Fruit fly (Drosophila melanogaster) whole organism, embryonic: Measurements from ENCODE around the gene ebd1.
A peak's percentile ranks its signal among the peaks of the same experiment; 100 is the strongest.

Experiments
- CG11398 ChIP-seq: fragments of 200-800 bp; sonication (Bioruptor generic); optimal IDR thresholded peaks from 2 replicates; lab custom pipeline; 2016; ENCODE audit warnings: missing biosample characterization, missing genetic modification characterization
- CG12942 ChIP-seq: fragments of 200-800 bp; sonication (Bioruptor generic); optimal IDR thresholded peaks from 3 replicates; lab custom pipeline; 2016; ENCODE audit warnings: missing biosample characterization, missing genetic modification characterization
- CG14441 ChIP-seq: fragments of 200-800 bp; sonication (Bioruptor generic); IDR thresholded peaks from 2 replicates; pipeline ENCODE4 v1.3.6; 2022; ENCODE audit warnings: missing biosample characterization, missing genetic modification characterization
- CG15601 ChIP-seq: fragments of 200-800 bp; sonication (Bioruptor generic); optimal IDR thresholded peaks from 3 replicates; lab custom pipeline; 2019; ENCODE audit warnings: missing biosample characterization, mild to moderate bottlenecking, missing genetic modification characterization, moderate library complexity
- CG17385 ChIP-seq: fragments of 200-800 bp; sonication (Bioruptor generic); optimal IDR thresholded peaks from 3 replicates; lab custom pipeline; 2018; ENCODE audit warnings: missing biosample characterization, mild to moderate bottlenecking, missing genetic modification characterization
- CG2678 ChIP-seq: fragments of 200-800 bp; sonication (Bioruptor generic); optimal IDR thresholded peaks from 3 replicates; lab custom pipeline; 2019; ENCODE audit warnings: missing biosample characterization, mild to moderate bottlenecking, missing genetic modification characterization, moderate library complexity
- CG31365 ChIP-seq: fragments of 200-800 bp; sonication (Bioruptor generic); optimal IDR thresholded peaks from 2 replicates; lab custom pipeline; 2018; ENCODE audit warnings: missing biosample characterization, mild to moderate bottlenecking, missing genetic modification characterization
- CG31441 ChIP-seq: fragments of 200-800 bp; sonication (Bioruptor generic); IDR thresholded peaks from 2 replicates; pipeline ENCODE4 v1.3.6; 2022; ENCODE audit warnings: missing biosample characterization, missing genetic modification characterization
- CG32772 ChIP-seq: fragments of 200-800 bp; sonication (Bioruptor generic); IDR thresholded peaks from 2 replicates; pipeline ENCODE4 v1.3.6; 2022; ENCODE audit warnings: missing biosample characterization, missing genetic modification characterization
- CG4617 ChIP-seq: fragments of 200-800 bp; sonication (Bioruptor generic); optimal IDR thresholded peaks from 3 replicates; lab custom pipeline; 2016; ENCODE audit warnings: missing biosample characterization, missing genetic modification characterization, borderline replicate concordance
- CG5180 ChIP-seq: fragments of 200-800 bp; sonication (Bioruptor generic); optimal IDR thresholded peaks from 3 replicates; lab custom pipeline; 2017; ENCODE audit warnings: missing biosample characterization, missing genetic modification characterization, mild to moderate bottlenecking, moderate library complexity, missing genetic modification reagents
- CG7556 ChIP-seq: fragments of 200-800 bp; sonication (Bioruptor generic); optimal IDR thresholded peaks from 2 replicates; lab custom pipeline; 2017; ENCODE audit warnings: missing biosample characterization, mild to moderate bottlenecking, missing genetic modification characterization
- CG8290 ChIP-seq, 3 experiments: fragments of 200-800 bp; sonication (Bioruptor generic); optimal IDR thresholded peaks; 2 replicates each; lab custom pipeline; 2016 to 2019; ENCODE audit warnings: missing biosample characterization in 3 of 3, missing genetic modification characterization in 3 of 3, mild to moderate bottlenecking in 2 of 3, moderate library complexity in 1 of 3
- D ChIP-seq, 2 experiments: fragments of 200-800 bp in 1 of 2; fragments of >200 bp in 1 of 2; sonication (Bioruptor generic) in 1 of 2; optimal IDR thresholded peaks; 2 replicates in 1 of 2; 3 replicates in 1 of 2; lab custom pipeline; 2017; ENCODE audit warnings: mild to moderate bottlenecking in 1 of 2, missing biosample characterization in 1 of 2, missing genetic modification characterization in 1 of 2, missing genetic modification reagents in 1 of 2
- HmgD ChIP-seq: fragments of 200-800 bp; sonication (Bioruptor generic); optimal IDR thresholded peaks from 3 replicates; lab custom pipeline; 2016; ENCODE audit warnings: missing biosample characterization, missing genetic modification characterization
- Med ChIP-seq: fragments of 200-800 bp; sonication (Bioruptor generic); peaks from one replicate; lab custom pipeline; 2016; ENCODE audit warnings: missing biosample characterization, missing genetic modification characterization, mild to moderate bottlenecking, inconsistent platforms, moderate library complexity
- Optix ChIP-seq: fragments of 200-800 bp; sonication (Bioruptor generic); IDR thresholded peaks from 3 replicates; pipeline ENCODE4 v1.3.6; 2022; ENCODE audit warnings: missing biosample characterization, missing genetic modification characterization
- Six4 ChIP-seq: fragments of 200-800 bp; sonication (Bioruptor generic); optimal IDR thresholded peaks from 2 replicates; lab custom pipeline; 2016; ENCODE audit warnings: missing biosample characterization, missing genetic modification characterization
- Spps ChIP-seq: fragments of 200-800 bp; sonication (Bioruptor generic); optimal IDR thresholded peaks from 2 replicates; lab custom pipeline; 2018; ENCODE audit warnings: missing biosample characterization, mild to moderate bottlenecking, missing genetic modification characterization
- TFAM ChIP-seq: fragments of 200-800 bp; sonication (Bioruptor generic); optimal IDR thresholded peaks from 2 replicates; lab custom pipeline; 2017; ENCODE audit warnings: missing biosample characterization, missing genetic modification characterization, inconsistent platforms
- Xrp1 ChIP-seq: fragments of 200-800 bp; sonication (Bioruptor generic); IDR thresholded peaks from 2 replicates; pipeline ENCODE4 v1.3.6; 2022; ENCODE audit warnings: missing biosample characterization, missing genetic modification characterization
- amos ChIP-seq: fragments of 200-800 bp; sonication (Bioruptor generic); IDR thresholded peaks from 2 replicates; pipeline ENCODE4 v1.3.6; 2022; ENCODE audit warnings: missing biosample characterization, missing genetic modification characterization; ENCODE audit not compliant: partially characterized antibody
- ara ChIP-seq: fragments of 200-800 bp; sonication (Bioruptor generic); IDR thresholded peaks from 2 replicates; pipeline ENCODE4 v1.3.6; 2022; ENCODE audit warnings: missing biosample characterization, missing genetic modification characterization
- cas ChIP-seq: fragments of 200-800 bp; sonication (Bioruptor generic); IDR thresholded peaks from 2 replicates; pipeline ENCODE4 v1.3.6; 2022; ENCODE audit warnings: missing biosample characterization, missing genetic modification characterization
- chif ChIP-seq, 2 experiments: fragments of 200-800 bp; sonication (Bioruptor generic); optimal IDR thresholded peaks; 3 replicates each; lab custom pipeline; 2016; ENCODE audit warnings: missing biosample characterization in 2 of 2, missing genetic modification characterization in 2 of 2
- chm ChIP-seq: fragments of 200-800 bp; sonication (Bioruptor generic); IDR thresholded peaks from 2 replicates; pipeline ENCODE4 v1.3.6; 2022; ENCODE audit warnings: missing biosample characterization, missing genetic modification characterization
- croc ChIP-seq: fragments of 200-800 bp; sonication (Bioruptor generic); conservative IDR thresholded peaks from 3 replicates; pipeline ENCODE4 v1.3.6; 2022; ENCODE audit warnings: missing biosample characterization, missing genetic modification characterization
- dan ChIP-seq: fragments of 200-800 bp; sonication (Bioruptor generic); IDR thresholded peaks from 2 replicates; pipeline ENCODE4 v1.3.6; 2022; ENCODE audit warnings: missing biosample characterization, missing genetic modification characterization
- dmrt11E ChIP-seq: fragments of 200-800 bp; sonication (Bioruptor generic); optimal IDR thresholded peaks from 3 replicates; lab custom pipeline; 2018; ENCODE audit warnings: missing biosample characterization, mild to moderate bottlenecking, missing genetic modification characterization, moderate library complexity
- dmrt99B ChIP-seq: fragments of 200-800 bp; sonication (Bioruptor generic); optimal IDR thresholded peaks from 2 replicates; lab custom pipeline; 2018; ENCODE audit warnings: missing biosample characterization, mild to moderate bottlenecking, missing genetic modification characterization, moderate library complexity
- ems ChIP-seq: fragments of 200-800 bp; sonication (Bioruptor generic); optimal IDR thresholded peaks from 3 replicates; lab custom pipeline; 2016; ENCODE audit warnings: missing biosample characterization, missing genetic modification characterization
- gem ChIP-seq: fragments of 200-800 bp; sonication (Bioruptor generic); optimal IDR thresholded peaks from 2 replicates; lab custom pipeline; 2019; ENCODE audit warnings: missing biosample characterization, mild to moderate bottlenecking, missing genetic modification characterization, moderate library complexity
- jumu ChIP-seq: fragments of 200-800 bp; sonication (Bioruptor generic); optimal IDR thresholded peaks from 3 replicates; lab custom pipeline; 2016; ENCODE audit warnings: missing biosample characterization, missing genetic modification characterization
- ken ChIP-seq: fragments of 200-800 bp; sonication (Bioruptor generic); IDR thresholded peaks from 3 replicates; pipeline ENCODE4 v1.3.6; 2022; ENCODE audit warnings: missing biosample characterization, missing genetic modification characterization
- lola ChIP-seq, 3 experiments: fragments of >200 bp in 2 of 3; fragments of 200-800 bp in 1 of 3; sonication (Bioruptor generic) in 1 of 3; optimal IDR thresholded peaks; 2 replicates each; lab custom pipeline; 2017 to 2019; ENCODE audit warnings: missing biosample characterization in 3 of 3, missing genetic modification characterization in 3 of 3, mild to moderate bottlenecking in 1 of 3, moderate library complexity in 1 of 3
- lov ChIP-seq, 2 experiments: fragments of 200-800 bp in 1 of 2; fragments of >200 bp in 1 of 2; sonication (Bioruptor generic) in 1 of 2; IDR thresholded peaks in 1 of 2; optimal IDR thresholded peaks in 1 of 2; 2 replicates in 1 of 2; 3 replicates in 1 of 2; pipeline versions ENCODE4 v1.3.6 to Lab custom; 2017 to 2022; ENCODE audit warnings: missing biosample characterization in 1 of 2, missing genetic modification characterization in 1 of 2
- nerfin-2 ChIP-seq: fragments of 200-800 bp; sonication (Bioruptor generic); IDR thresholded peaks from 2 replicates; pipeline ENCODE4 v1.3.6; 2022; ENCODE audit warnings: missing biosample characterization, missing genetic modification characterization; ENCODE audit not compliant: partially characterized antibody
- phol ChIP-seq: fragments of 200-800 bp; sonication (Bioruptor generic); optimal IDR thresholded peaks from 3 replicates; lab custom pipeline; 2018; ENCODE audit warnings: missing biosample characterization, mild to moderate bottlenecking, missing genetic modification characterization, moderate library complexity
- prd ChIP-seq, 3 experiments: fragments of >200 bp in 2 of 3; fragments of 200-800 bp in 1 of 3; sonication (Bioruptor generic) in 1 of 3; optimal IDR thresholded peaks in 2 of 3; IDR thresholded peaks in 1 of 3; 2 replicates in 2 of 3; 3 replicates in 1 of 3; pipeline versions ENCODE4 v1.3.6 to Lab custom; 2017 to 2022; ENCODE audit warnings: missing biosample characterization in 1 of 3, missing genetic modification characterization in 1 of 3
- row ChIP-seq: fragments of 200-800 bp; sonication (Bioruptor generic); IDR thresholded peaks from 3 replicates; pipeline ENCODE4 v1.3.6; 2022; ENCODE audit warnings: missing biosample characterization, missing genetic modification characterization
- sens ChIP-seq: fragments of 200-800 bp; sonication (Bioruptor generic); peaks from one replicate; lab custom pipeline; 2016; ENCODE audit warnings: missing biosample characterization, missing genetic modification characterization
- seq ChIP-seq: fragments of 200-800 bp; sonication (Bioruptor generic); IDR thresholded peaks from 2 replicates; pipeline ENCODE4 v1.3.6; 2022; ENCODE audit warnings: missing biosample characterization, missing genetic modification characterization
- sisA ChIP-seq: fragments of 200-800 bp; sonication (Bioruptor generic); IDR thresholded peaks from 2 replicates; pipeline ENCODE4 v1.3.6; 2022; ENCODE audit warnings: missing biosample characterization, missing genetic modification characterization
- slp2 ChIP-seq: fragments of 200-800 bp; sonication (Bioruptor generic); optimal IDR thresholded peaks from 2 replicates; lab custom pipeline; 2016; ENCODE audit warnings: missing biosample characterization, missing genetic modification characterization
- ssp ChIP-seq: fragments of 200-800 bp; sonication (Bioruptor generic); IDR thresholded peaks from 2 replicates; pipeline ENCODE4 v1.3.6; 2022; ENCODE audit warnings: missing biosample characterization, missing genetic modification characterization
- vvl ChIP-seq: fragments of 200-800 bp; sonication (Bioruptor generic); IDR thresholded peaks from 2 replicates; pipeline ENCODE4 v1.3.6; 2022; ENCODE audit warnings: missing biosample characterization, missing genetic modification characterization

ebd1 gene

DNA sequence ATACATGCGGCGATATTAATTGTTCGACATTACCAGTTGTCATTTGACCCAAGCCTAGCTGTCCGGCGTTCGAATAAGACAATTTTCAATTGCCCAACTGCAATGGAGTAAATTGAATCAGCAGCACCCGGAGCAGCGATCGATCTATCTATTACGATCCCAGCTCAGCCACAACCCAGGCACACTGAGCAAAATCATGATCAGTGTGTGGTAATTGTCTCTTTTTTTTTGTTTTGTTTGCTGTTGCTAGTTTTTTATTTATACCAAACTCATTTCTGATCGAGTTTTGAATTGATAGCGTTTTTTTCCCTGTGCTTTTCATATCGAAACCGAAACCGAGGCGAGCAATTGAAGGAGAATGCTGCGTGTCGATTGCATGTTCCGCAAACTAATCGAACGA lies 36.5 kb upstream of the ebd1 start (continued):
- TF ChIP-seq lov (optimal IDR thresholded peaks at IDR 0.05; lab: Kevin White, UChicago) (no peak), lov (GFP tag; IDR thresholded peaks at IDR 0.05; lab: Robert Waterston, UW) (peak; percentile 30; the same call in 1 of the 3 replicates)
- TF ChIP-seq, all 482 proteins: peak for 20

DNA sequence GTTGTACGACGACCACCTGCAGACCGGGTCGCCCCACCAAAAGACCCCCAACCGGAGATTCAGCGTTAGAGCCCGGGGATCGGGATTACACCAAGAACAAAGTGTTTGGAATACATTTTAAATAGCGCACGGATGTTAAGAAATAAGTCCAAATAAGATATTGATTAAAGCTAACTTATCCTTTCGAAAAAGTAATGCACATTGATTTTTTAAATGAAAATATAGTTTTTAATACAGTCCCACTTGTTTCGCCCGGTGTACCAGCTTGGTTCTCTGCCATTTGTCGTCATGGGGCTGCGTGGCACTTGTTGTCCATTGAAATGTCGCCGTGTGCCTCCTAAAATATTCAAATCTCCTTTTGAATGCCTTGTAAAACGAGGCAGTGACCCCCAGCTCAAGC lies 35.7 kb upstream of the ebd1 start:
- TF ChIP-seq TFAM (GFP tag; lab: Kevin White, UChicago) (no peak), sens (GFP tag; lab: Kevin White, UChicago) (peak; percentile 95), HmgD (GFP tag; lab: Kevin White, UChicago) (no peak), ken (GFP tag; lab: Robert Waterston, UW) (0 out of 3 replicates have a peak, but pooled peaks have one; percentile 22), croc (GFP tag; lab: Robert Waterston, UW) (peak; percentile 35; the same call in 1 of the 3 replicates), jumu (GFP tag; lab: Kevin White, UChicago) (peak; percentile 51), CG31365 (tag; lab: Kevin White, UChicago) (no peak), ems (GFP tag; lab: Kevin White, UChicago) (peak; percentile 41), dmrt11E (tag; lab: Kevin White, UChicago) (peak; percentile 70), sisA (GFP tag; lab: Robert Waterston, UW) (peak; percentile 35; the same call in 1 of the 2 replicates), cas (GFP tag; lab: Robert Waterston, UW) (no peak), ssp (GFP tag; lab: Robert Waterston, UW) (peak; percentile 18; the same call in 1 of the 2 replicates), Optix (GFP tag; lab: Robert Waterston, UW) (0 out of 3 replicates have a peak, but pooled peaks have one; percentile 17), amos (GFP tag; lab: Robert Waterston, UW) (no peak), CG11398 (no peak), vvl (peak; percentile 64), CG7556 (GFP tag; lab: Kevin White, UChicago) (peak; percentile 51), phol (tag; lab: Kevin White, UChicago) (peak; percentile 16), Xrp1 (peak; percentile 72), D (optimal IDR thresholded peaks at IDR 0.05; lab: Kevin White, UChicago) (no peak), D (GFP tag; optimal IDR thresholded peaks at IDR 0.05; lab: Kevin White, UChicago) (peak; percentile 45), dan (GFP tag; lab: Robert Waterston, UW) (no peak), seq (GFP tag; lab: Robert Waterston, UW) (0 out of 2 replicates have a peak, but pooled peaks have one; percentile 19), Med (GFP tag; lab: Kevin White, UChicago) (peak; percentile 53), CG31441 (GFP tag; lab: Robert Waterston, UW) (peak; percentile 70), gem (peak; percentile 73), CG32772 (GFP tag; lab: Robert Waterston, UW) (peak; percentile 28), CG4617 (GFP tag; lab: Kevin White, UChicago) (no peak), Six4 (GFP tag; lab: Kevin White, UChicago) (peak; percentile 10), CG5180 (GFP tag; lab: Kevin White, UChicago) (no peak), chm (GFP tag; lab: Robert Waterston, UW) (0 out of 2 replicates have a peak, but pooled peaks have one; percentile 26), chif (GFP tag; optimal IDR thresholded peaks at IDR 0.05; lab: Kevin White, UChicago) (peak in 1 of 2 experiments; percentile 35), dmrt99B (tag; lab: Kevin White, UChicago) (peak; percentile 33), CG15601 (tag; lab: Kevin White, UChicago) (peak; percentile 28), row (GFP tag; lab: Robert Waterston, UW) (peak; percentile 53; the same call in 2 of the 3 replicates), CG14441 (GFP tag; lab: Robert Waterston, UW) (0 out of 2 replicates have a peak, but pooled peaks have one; percentile 16), slp2 (GFP tag; lab: Kevin White, UChicago) (peak; percentile 19), nerfin-2 (GFP tag; lab: Robert Waterston, UW) (no peak), CG17385 (GFP tag; lab: Kevin White, UChicago) (peak; percentile 4), prd (optimal IDR thresholded peaks at IDR 0.05; lab: Kevin White, UChicago) (no peak), prd (GFP tag; IDR thresholded peaks at IDR 0.05; lab: Robert Waterston, UW) (peak; percentile 33; the same call in 1 of the 3 replicates), CG12942 (GFP tag; lab: Kevin White, UChicago) (no peak), lola (GFP tag; optimal IDR thresholded peaks at IDR 0.05; lab: Kevin White, UChicago) (peak in 1 of 3 experiments; percentile 54), CG8290 (GFP tag; optimal IDR thresholded peaks at IDR 0.05; lab: Kevin White, UChicago) (peak; percentile 6), CG8290 (tag; optimal IDR thresholded peaks at IDR 0.05; lab: Kevin White, UChicago) (no peak), CG2678 (tag; lab: Kevin White, UChicago) (peak; percentile 26), ara (GFP tag; lab: Robert Waterston, UW) (peak; percentile 46), Spps (tag; lab: Kevin White, UChicago) (peak; percentile 19)
